Fruit fly (Drosophila melanogaster) whole organism, embryonic: ENCODE data around the gene Sec10.

Experiments used
- Atf3 ChIP-seq: fragments of 200-800 bp; sonication (Bioruptor generic); optimal IDR thresholded peaks from 3 replicates; lab custom pipeline; 2016; ENCODE audit warnings: missing biosample characterization, missing genetic modification characterization
- Bteb2 ChIP-seq: fragments of 200-800 bp; sonication (Bioruptor generic); optimal IDR thresholded peaks from 2 replicates; lab custom pipeline; 2016; ENCODE audit warnings: missing biosample characterization, missing genetic modification characterization
- CG10979 ChIP-seq: fragments of 200-800 bp; sonication (Bioruptor generic); optimal IDR thresholded peaks from 2 replicates; lab custom pipeline; 2018; ENCODE audit warnings: missing biosample characterization, mild to moderate bottlenecking, missing genetic modification characterization, moderate library complexity
- CG11085 ChIP-seq: fragments of 200-800 bp; sonication (Bioruptor generic); IDR thresholded peaks from 2 replicates; pipeline ENCODE4 v1.3.6; 2022; ENCODE audit warnings: missing biosample characterization, missing genetic modification characterization
- CG11093 ChIP-seq: fragments of 200-800 bp; sonication (Bioruptor generic); IDR thresholded peaks from 3 replicates; pipeline ENCODE4 v1.3.6; 2022; ENCODE audit warnings: missing biosample characterization, missing genetic modification characterization
- CG13424 ChIP-seq: fragments of 200-800 bp; sonication (Bioruptor generic); optimal IDR thresholded peaks from 2 replicates; lab custom pipeline; 2019; ENCODE audit warnings: missing biosample characterization, mild to moderate bottlenecking, missing genetic modification characterization, moderate library complexity
- CG17612 ChIP-seq: fragments of 200-800 bp; sonication (Bioruptor generic); IDR thresholded peaks from 2 replicates; pipeline ENCODE4 v1.3.6; 2022; ENCODE audit warnings: missing biosample characterization, missing genetic modification characterization
- CG18011 ChIP-seq: fragments of 200-800 bp; sonication (Bioruptor generic); optimal IDR thresholded peaks from 2 replicates; lab custom pipeline; 2017; ENCODE audit warnings: missing biosample characterization, missing genetic modification characterization, mild to moderate bottlenecking, moderate library complexity, missing genotype
- CG18262 ChIP-seq: fragments of 200-800 bp; optimal IDR thresholded peaks from 3 replicates; lab custom pipeline; 2019; ENCODE audit warnings: missing biosample characterization, mild to moderate bottlenecking, missing genetic modification characterization, moderate library complexity
- CG2202 ChIP-seq: fragments of 200-800 bp; sonication (Bioruptor generic); optimal IDR thresholded peaks from 2 replicates; lab custom pipeline; 2018; ENCODE audit warnings: missing biosample characterization, mild to moderate bottlenecking, missing genetic modification characterization
- CG2678 ChIP-seq: fragments of 200-800 bp; sonication (Bioruptor generic); optimal IDR thresholded peaks from 3 replicates; lab custom pipeline; 2019; ENCODE audit warnings: missing biosample characterization, mild to moderate bottlenecking, missing genetic modification characterization, moderate library complexity
- CG2712 ChIP-seq: fragments of 200-800 bp; optimal IDR thresholded peaks from 3 replicates; lab custom pipeline; 2019; ENCODE audit warnings: missing biosample characterization, mild to moderate bottlenecking, missing genetic modification characterization, moderate library complexity
- CG4282 ChIP-seq: fragments of 200-800 bp; sonication (Bioruptor generic); optimal IDR thresholded peaks from 2 replicates; lab custom pipeline; 2016; ENCODE audit warnings: missing biosample characterization, missing genetic modification characterization
- CG4820 ChIP-seq: fragments of 200-800 bp; sonication (Bioruptor generic); optimal IDR thresholded peaks from 3 replicates; lab custom pipeline; 2016; ENCODE audit warnings: missing biosample characterization, missing genetic modification characterization
- CG6854 ChIP-seq: fragments of 200-800 bp; sonication (Bioruptor generic); optimal IDR thresholded peaks from 3 replicates; lab custom pipeline; 2017; ENCODE audit warnings: missing biosample characterization, mild to moderate bottlenecking, missing genetic modification characterization
- CG7372 ChIP-seq: fragments of 200-800 bp; sonication (Bioruptor generic); IDR thresholded peaks from 2 replicates; pipeline ENCODE4 v1.3.6; 2022; ENCODE audit warnings: missing biosample characterization, missing genetic modification characterization
- CG7745 ChIP-seq: fragments of 200-800 bp; sonication (Bioruptor generic); optimal IDR thresholded peaks from 2 replicates; lab custom pipeline; 2018; ENCODE audit warnings: missing biosample characterization, mild to moderate bottlenecking, missing genetic modification characterization, moderate library complexity
- CG8765 ChIP-seq: fragments of 200-800 bp; sonication (Bioruptor generic); IDR thresholded peaks from 2 replicates; pipeline ENCODE4 v1.3.6; 2022; ENCODE audit warnings: missing biosample characterization, missing genetic modification characterization
- CG9727 ChIP-seq: fragments of 200-800 bp; sonication (Bioruptor generic); optimal IDR thresholded peaks from 3 replicates; lab custom pipeline; 2017; ENCODE audit warnings: missing biosample characterization, mild to moderate bottlenecking, missing genetic modification characterization
- Dad ChIP-seq: fragments of 200-800 bp; sonication (Bioruptor generic); optimal IDR thresholded peaks from 3 replicates; lab custom pipeline; 2016; ENCODE audit warnings: missing biosample characterization, missing genetic modification characterization
- E2f2 ChIP-seq: fragments of 200-800 bp; sonication (Bioruptor generic); IDR thresholded peaks from 2 replicates; pipeline ENCODE4 v1.3.6; 2022; ENCODE audit warnings: missing biosample characterization, missing genetic modification characterization
- Fer3 ChIP-seq: fragments of 200-800 bp; sonication (Bioruptor generic); optimal IDR thresholded peaks from 2 replicates; lab custom pipeline; 2018; ENCODE audit warnings: missing biosample characterization, mild to moderate bottlenecking, missing genetic modification characterization, moderate library complexity
- Hand ChIP-seq: fragments of 200-800 bp; sonication (Bioruptor generic); optimal IDR thresholded peaks from 2 replicates; lab custom pipeline; 2017; ENCODE audit warnings: mild to moderate bottlenecking, missing biosample characterization, missing genetic modification reagents, missing genetic modification characterization
- Hr39 ChIP-seq: fragments of >200 bp; optimal IDR thresholded peaks from 2 replicates; lab custom pipeline; 2017
- Mad ChIP-seq: fragments of 200-800 bp; sonication (Bioruptor generic); optimal IDR thresholded peaks from 2 replicates; lab custom pipeline; 2016; ENCODE audit warnings: missing biosample characterization, missing genetic modification characterization
- Nf-YC ChIP-seq: fragments of 200-800 bp; optimal IDR thresholded peaks from 3 replicates; lab custom pipeline; 2019; ENCODE audit warnings: missing biosample characterization, mild to moderate bottlenecking, missing genetic modification characterization, moderate library complexity
- Oli ChIP-seq: fragments of 200-800 bp; sonication (Bioruptor generic); optimal IDR thresholded peaks from 2 replicates; lab custom pipeline; 2018; ENCODE audit warnings: missing biosample characterization, mild to moderate bottlenecking, missing genetic modification characterization, moderate library complexity
- Side ChIP-seq: fragments of 200-800 bp; sonication (Bioruptor generic); optimal IDR thresholded peaks from 2 replicates; lab custom pipeline; 2016; ENCODE audit warnings: missing biosample characterization, missing genetic modification characterization
- Sry-δ ChIP-seq: fragments of 200-800 bp; sonication (Bioruptor generic); optimal IDR thresholded peaks from 2 replicates; lab custom pipeline; 2016; ENCODE audit warnings: missing biosample characterization, missing genetic modification characterization
- Stat92E ChIP-seq, 3 experiments: fragments of >200 bp in 2 of 3; fragments of 200-800 bp in 1 of 3; sonication (Bioruptor generic) in 1 of 3; optimal IDR thresholded peaks; 2 replicates each; lab custom pipeline; 2017 to 2019; ENCODE audit warnings: missing biosample characterization in 3 of 3, missing genetic modification characterization in 3 of 3, mild to moderate bottlenecking in 1 of 3, moderate library complexity in 1 of 3
- ac ChIP-seq: fragments of 200-800 bp; sonication (Bioruptor generic); optimal IDR thresholded peaks from 3 replicates; lab custom pipeline; 2017; ENCODE audit warnings: missing biosample characterization, mild to moderate bottlenecking, missing genetic modification characterization
- ash1 ChIP-seq: fragments of 200-800 bp; sonication (Bioruptor generic); optimal IDR thresholded peaks from 2 replicates; lab custom pipeline; 2018; ENCODE audit warnings: missing biosample characterization, mild to moderate bottlenecking, missing genetic modification characterization
- bcd ChIP-seq: fragments of 200-800 bp; sonication (Bioruptor generic); optimal IDR thresholded peaks from 2 replicates; lab custom pipeline; 2017; ENCODE audit warnings: missing biosample characterization, mild to moderate bottlenecking, missing genetic modification characterization
- chinmo ChIP-seq: fragments of 200-800 bp; sonication (Bioruptor generic); IDR thresholded peaks from 4 replicates; pipeline ENCODE4 v1.3.6; 2022; ENCODE audit warnings: missing biosample characterization, missing genetic modification characterization; ENCODE audit not compliant: partially characterized antibody
- dm ChIP-seq: fragments of 200-800 bp; sonication (Bioruptor generic); optimal IDR thresholded peaks from 3 replicates; lab custom pipeline; 2016; ENCODE audit warnings: missing biosample characterization, missing genetic modification characterization
- fd64A ChIP-seq: fragments of 200-800 bp; sonication (Bioruptor generic); optimal IDR thresholded peaks from 3 replicates; lab custom pipeline; 2018; ENCODE audit warnings: missing biosample characterization, mild to moderate bottlenecking, missing genetic modification characterization
- gcm ChIP-seq: fragments of 200-800 bp; sonication (Bioruptor generic); optimal IDR thresholded peaks from 2 replicates; lab custom pipeline; 2019; ENCODE audit warnings: missing biosample characterization, mild to moderate bottlenecking, missing genetic modification characterization, moderate library complexity
- gsb-n ChIP-seq: fragments of 200-800 bp; sonication (Bioruptor generic); optimal IDR thresholded peaks from 3 replicates; lab custom pipeline; 2018; ENCODE audit warnings: missing biosample characterization, mild to moderate bottlenecking, missing genetic modification characterization
- hkb ChIP-seq, 2 experiments: fragments of 200-800 bp in 1 of 2; fragments of >200 bp in 1 of 2; sonication (Bioruptor generic) in 1 of 2; IDR thresholded peaks in 1 of 2; optimal IDR thresholded peaks in 1 of 2; 2 replicates each; pipeline versions ENCODE4 v1.3.6 to Lab custom; 2017 to 2022; ENCODE audit warnings: missing biosample characterization in 1 of 2, missing genetic modification characterization in 1 of 2
- jigr1 ChIP-seq: fragments of 200-800 bp; sonication (Bioruptor generic); IDR thresholded peaks from 3 replicates; pipeline ENCODE4 v1.3.6; 2022; ENCODE audit warnings: missing biosample characterization, missing genetic modification characterization
- otp ChIP-seq: fragments of 200-800 bp; sonication (Bioruptor generic); IDR thresholded peaks from 3 replicates; pipeline ENCODE4, ENCODE4 v1.3.6; 2022; ENCODE audit warnings: missing biosample characterization, missing genetic modification characterization
- pita ChIP-seq: fragments of 200-800 bp; sonication (Bioruptor generic); optimal IDR thresholded peaks from 2 replicates; lab custom pipeline; 2017; ENCODE audit warnings: missing biosample characterization, mild to moderate bottlenecking, missing genetic modification characterization
- rib ChIP-seq: fragments of 200-800 bp; sonication (Bioruptor generic); IDR thresholded peaks from 2 replicates; pipeline ENCODE4 v1.3.6; 2022; ENCODE audit warnings: missing biosample characterization, missing genetic modification characterization
- row ChIP-seq: fragments of 200-800 bp; sonication (Bioruptor generic); IDR thresholded peaks from 3 replicates; pipeline ENCODE4 v1.3.6; 2022; ENCODE audit warnings: missing biosample characterization, missing genetic modification characterization
- sqz ChIP-seq: fragments of 200-800 bp; sonication (Bioruptor generic); optimal IDR thresholded peaks from 3 replicates; lab custom pipeline; 2018; ENCODE audit warnings: missing biosample characterization, mild to moderate bottlenecking, missing genetic modification characterization
- tin ChIP-seq: fragments of 200-800 bp; sonication (Bioruptor generic); optimal IDR thresholded peaks from 3 replicates; lab custom pipeline; 2016; ENCODE audit warnings: missing biosample characterization, missing genetic modification characterization
- trem ChIP-seq: fragments of 200-800 bp; optimal IDR thresholded peaks from 3 replicates; lab custom pipeline; 2019; ENCODE audit warnings: missing biosample characterization, mild to moderate bottlenecking, missing genetic modification characterization, moderate library complexity
- vnd ChIP-seq: fragments of 200-800 bp; sonication (Bioruptor generic); IDR thresholded peaks from 3 replicates; pipeline ENCODE4 v1.3.6; 2022; ENCODE audit warnings: missing biosample characterization, missing genetic modification characterization; ENCODE audit not compliant: partially characterized antibody
- zfh2 ChIP-seq: fragments of 200-800 bp; sonication (Bioruptor generic); optimal IDR thresholded peaks from 2 replicates; lab custom pipeline; 2016; ENCODE audit warnings: missing biosample characterization, missing genetic modification characterization

The Sec10 gene

DNA sequence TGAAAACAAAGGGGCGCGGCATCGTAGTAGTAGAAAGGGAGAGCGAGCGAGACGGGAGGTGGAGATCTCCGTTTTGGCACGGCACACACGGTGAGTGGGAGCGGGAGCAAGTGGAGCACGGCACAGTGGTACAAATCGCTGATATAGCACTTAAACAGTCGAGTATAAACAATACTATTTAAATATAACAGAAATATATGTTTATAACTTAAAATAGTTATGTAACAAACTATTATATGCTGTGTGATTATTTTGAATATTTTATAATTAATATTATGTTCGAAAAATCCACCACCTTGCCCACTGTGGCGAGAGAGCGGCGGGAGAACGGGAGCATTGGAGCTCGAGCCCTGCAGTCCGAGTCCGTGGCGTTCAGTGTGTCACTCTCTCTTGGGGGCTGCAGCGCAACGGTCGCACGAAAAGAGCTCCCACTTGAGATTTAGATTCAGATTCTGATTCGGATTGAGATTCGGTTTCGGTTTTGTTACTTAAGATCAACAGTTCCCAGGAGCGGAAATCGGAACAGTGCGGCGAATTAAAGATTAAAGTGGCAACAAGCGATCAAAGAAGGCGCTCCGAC lies 6.5 kb downstream of the Sec10 start, which contains the start of gene Kal1 (continued):
- TF ChIP-seq pita (GFP tag; lab: Kevin White, UChicago) (no peak), CG2202 (peak; percentile 94), trem (tag; lab: Kevin White, UChicago) (peak; percentile 93), row (peak; percentile 97), Hand (peak; percentile 73), CG2712 (tag; lab: Kevin White, UChicago) (peak; percentile 97), otp (GFP tag; lab: Robert Waterston, UW) (peak; percentile 94), E2f2 (GFP tag; lab: Robert Waterston, UW) (peak; percentile 78), CG4282 (GFP tag; lab: Kevin White, UChicago) (no peak), CG7372 (GFP tag; lab: Robert Waterston, UW) (peak; percentile 73), hkb (optimal IDR thresholded peaks at IDR 0.05; lab: Kevin White, UChicago) (no peak), hkb (GFP tag; IDR thresholded peaks at IDR 0.05; lab: Robert Waterston, UW) (peak; percentile 96), bcd (GFP tag; lab: Kevin White, UChicago) (peak; percentile 90), Side (GFP tag; lab: Kevin White, UChicago) (peak; percentile 11), ac (GFP tag; lab: Kevin White, UChicago) (peak; percentile 57), jigr1 (GFP tag; lab: Robert Waterston, UW) (peak; percentile 80), CG18262 (tag; lab: Kevin White, UChicago) (peak; percentile 96), CG2678 (tag; lab: Kevin White, UChicago) (peak; percentile 92), gsb-n (tag; lab: Kevin White, UChicago) (peak; percentile 97), CG7745 (tag; lab: Kevin White, UChicago) (peak; percentile 32), Dad (GFP tag; lab: Kevin White, UChicago) (peak; percentile 7), sqz (GFP tag; lab: Kevin White, UChicago) (peak; percentile 87), Oli (tag; lab: Kevin White, UChicago) (peak; percentile 95), CG18011 (GFP tag; lab: Kevin White, UChicago) (peak; percentile 55), chinmo (GFP tag; lab: Robert Waterston, UW) (0 out of 4 replicates have a peak, but pooled peaks have one; percentile 44), CG11093 (GFP tag; lab: Robert Waterston, UW) (peak; percentile 84), gcm (GFP tag; lab: Kevin White, UChicago) (peak; percentile 95), Mad (peak; percentile 22), tin (GFP tag; lab: Kevin White, UChicago) (peak; percentile 90), Bteb2 (GFP tag; lab: Kevin White, UChicago) (no peak), vnd (GFP tag; lab: Robert Waterston, UW) (peak; percentile 47; the same call in 2 of the 3 replicates), Fer3 (tag; lab: Kevin White, UChicago) (peak; percentile 88), zfh2 (GFP tag; lab: Kevin White, UChicago) (no peak), CG10979 (tag; lab: Kevin White, UChicago) (peak; percentile 97), CG4820 (GFP tag; lab: Kevin White, UChicago) (peak; percentile 88), Sry-δ (GFP tag; lab: Kevin White, UChicago) (no peak), CG13424 (tag; lab: Kevin White, UChicago) (peak; percentile 95), CG6854 (GFP tag; lab: Kevin White, UChicago) (peak; percentile 86), CG9727 (GFP tag; lab: Kevin White, UChicago) (peak; percentile 88), fd64A (GFP tag; lab: Kevin White, UChicago) (peak; percentile 90), Nf-YC (peak; percentile 67), dm (GFP tag; lab: Kevin White, UChicago) (no peak), Atf3 (GFP tag; lab: Kevin White, UChicago) (no peak), CG8765 (GFP tag; lab: Robert Waterston, UW) (0 out of 2 replicates have a peak, but pooled peaks have one; percentile 34), Stat92E (GFP tag; optimal IDR thresholded peaks at IDR 0.05; lab: Kevin White, UChicago) (peak in 1 of 3 experiments; percentile 90), ash1 (GFP tag; lab: Kevin White, UChicago) (no peak), CG17612 (peak; percentile 44; the same call in 1 of the 2 replicates), rib (GFP tag; lab: Robert Waterston, UW) (0 out of 2 replicates have a peak, but pooled peaks have one; percentile 44), CG11085 (GFP tag; lab: Robert Waterston, UW) (0 out of 2 replicates have a peak, but pooled peaks have one; percentile 39), Hr39 (lab: Kevin White, UChicago) (no peak)
